Worm (Caenorhabditis elegans): ENCODE results near the gene srh-266.

DNA sequence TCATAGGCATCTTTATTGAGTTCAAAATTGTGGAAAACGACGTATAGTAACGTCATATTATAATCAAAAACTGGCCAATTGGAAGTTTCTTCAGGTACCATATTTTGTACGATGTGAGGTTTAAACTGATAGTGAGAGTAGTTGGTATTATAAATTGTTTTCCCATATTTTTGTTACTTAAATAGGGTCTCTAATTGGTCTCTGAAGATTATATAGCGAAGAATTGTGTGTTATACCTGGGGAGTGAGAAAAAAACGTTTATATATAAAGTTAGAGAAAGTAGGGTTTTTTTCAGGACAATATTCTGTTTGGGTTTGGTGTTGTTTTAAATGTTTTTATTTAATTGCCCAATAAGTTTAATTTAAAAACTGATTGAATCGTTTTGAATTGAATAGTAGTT is 39.7 kb upstream of the srh-266 start, which contains the start of gene srt-17:
- TF ChIP-seq xbp-1 (tag; optimal IDR thresholded peaks at IDR 0.05) (no peak), ama-1 (optimal IDR thresholded peaks at IDR 0.05) (no peak), snpc-4 (tag; optimal IDR thresholded peaks at IDR 0.05) (no peak), sup-37 (GFP tag; optimal IDR thresholded peaks at IDR 0.05) (no peak), pax-3 (tag; optimal IDR thresholded peaks at IDR 0.05) (no peak), fos-1 (tag; optimal IDR thresholded peaks at IDR 0.05) (no peak), nhr-28 (tag; optimal IDR thresholded peaks at IDR 0.05) (no peak)

All from whole organism, L1 larva.